Fruit fly (Drosophila melanogaster) whole organism: ENCODE measurements around the gene GstD2.
A peak's percentile ranks its signal among the peaks of the same experiment; 100 is the strongest.

Experiments
- CG8478 ChIP-seq: fragments of >200 bp; optimal IDR thresholded peaks from 2 replicates; lab custom pipeline; 2018; ENCODE audit warnings: inconsistent platforms
- Dll ChIP-seq: fragments of >200 bp; optimal IDR thresholded peaks from 2 replicates; lab custom pipeline; 2017
- EcR ChIP-seq, 2 experiments: fragments of >200 bp; optimal IDR thresholded peaks; 2 replicates each; lab custom pipeline; 2017; ENCODE audit warnings: missing biosample characterization in 2 of 2, missing genetic modification characterization in 2 of 2, missing genetic modification reagents in 2 of 2
- pan ChIP-seq: fragments of >200 bp; optimal IDR thresholded peaks from 2 replicates; lab custom pipeline; 2017
- psq ChIP-seq: fragments of >200 bp; optimal IDR thresholded peaks from 2 replicates; lab custom pipeline; 2017
- usp ChIP-seq: fragments of >200 bp; optimal IDR thresholded peaks from 2 replicates; lab custom pipeline; 2017; ENCODE audit warnings: missing biosample characterization, missing genetic modification characterization, mixed read lengths

Gene GstD2

dm6 chr3R:12375258-12375783, 3.5 kb downstream of the GstD2 start, which contains the start of gene GstD5:
TSS of gene GstD5 (plus strand) at chr3R:12375733.
- no peak for TF ChIP-seq EcR (GFP tag; optimal IDR thresholded peaks at IDR 0.05; lab: Kevin White, UChicago)

- no peak for TF ChIP-seq pan (lab: Kevin White, UChicago)
- TF ChIP-seq usp, result no peak
- TF ChIP-seq Dll (lab: Kevin White, UChicago), result no peak
- TF ChIP-seq CG8478 (lab: Kevin White, UChicago), result no peak
- no peak for TF ChIP-seq psq (lab: Kevin White, UChicago)
- no peak for TF ChIP-seq EcR (GFP tag; optimal IDR thresholded peaks at IDR 0.05; lab: Kevin White, UChicago)
Measured at dm6 chr3R:12376828-12377227, 5.1 kb downstream of the GstD2 start, which contains the start of gene GstD6. TSS of gene GstD6 (plus strand) at chr3R:12377128.

- TF ChIP-seq psq (lab: Kevin White, UChicago), result no peak
- TF ChIP-seq pan (lab: Kevin White, UChicago), result no peak
- TF ChIP-seq Dll (lab: Kevin White, UChicago), result no peak
- no peak for TF ChIP-seq usp
Measured at dm6 chr3R:12378200-12378599, 6.4 kb downstream of the GstD2 start, which contains the start of gene GstD7. TSS of gene GstD7 (plus strand) at chr3R:12378500.

- no peak for TF ChIP-seq pan (lab: Kevin White, UChicago)
- no peak for TF ChIP-seq psq (lab: Kevin White, UChicago)
- no peak for TF ChIP-seq Dll (lab: Kevin White, UChicago)
- no peak for TF ChIP-seq EcR (GFP tag; optimal IDR thresholded peaks at IDR 0.05; lab: Kevin White, UChicago)
- TF ChIP-seq usp, result no peak
- TF ChIP-seq CG8478 (lab: Kevin White, UChicago), result no peak
Measured at dm6 chr3R:12379249-12379648, 7.5 kb downstream of the GstD2 start.

dm6 chr3R:12379708-12380107, 7.9 kb downstream of the GstD2 start, which contains the start of gene GstD8:
TSS of gene GstD8 (plus strand) at chr3R:12380008.
- no peak for TF ChIP-seq pan (lab: Kevin White, UChicago)
- no peak for TF ChIP-seq CG8478 (lab: Kevin White, UChicago)
- TF ChIP-seq usp, result no peak
- no peak for TF ChIP-seq EcR (GFP tag; optimal IDR thresholded peaks at IDR 0.05; lab: Kevin White, UChicago)
- no peak for TF ChIP-seq psq (lab: Kevin White, UChicago)
- TF ChIP-seq Dll (lab: Kevin White, UChicago), result no peak

- no peak for TF ChIP-seq pan (lab: Kevin White, UChicago)
- TF ChIP-seq CG8478 (lab: Kevin White, UChicago), result no peak
- TF ChIP-seq EcR (GFP tag; optimal IDR thresholded peaks at IDR 0.05; lab: Kevin White, UChicago), result peak in 1 of 2 experiments; percentile 95
- TF ChIP-seq Dll (lab: Kevin White, UChicago), result no peak
- no peak for TF ChIP-seq usp
- no peak for TF ChIP-seq psq (lab: Kevin White, UChicago)
Measured at dm6 chr3R:12381130-12381700, 9.4 kb downstream of the GstD2 start.

dm6 chr3R:12382563-12382962, 10.8 kb downstream of the GstD2 start, which contains the start of gene CG10035:
TSS of gene CG10035 (minus strand) at chr3R:12382691.
- TF ChIP-seq EcR (GFP tag; optimal IDR thresholded peaks at IDR 0.05; lab: Kevin White, UChicago) (no peak), CG8478 (lab: Kevin White, UChicago) (no peak), psq (lab: Kevin White, UChicago) (no peak), Dll (lab: Kevin White, UChicago) (no peak), pan (lab: Kevin White, UChicago) (no peak), usp (no peak)

- no peak for TF ChIP-seq usp
- no peak for TF ChIP-seq pan (lab: Kevin White, UChicago)
- no peak for TF ChIP-seq Dll (lab: Kevin White, UChicago)
- TF ChIP-seq CG8478 (lab: Kevin White, UChicago), result no peak
- no peak for TF ChIP-seq psq (lab: Kevin White, UChicago)
- no peak for TF ChIP-seq EcR (GFP tag; optimal IDR thresholded peaks at IDR 0.05; lab: Kevin White, UChicago)
Measured at dm6 chr3R:12383036-12383435, 11.3 kb downstream of the GstD2 start, which contains the start of gene GstD11. TSS of gene GstD11 (plus strand) at chr3R:12383336.

- no peak for TF ChIP-seq EcR (GFP tag; optimal IDR thresholded peaks at IDR 0.05; lab: Kevin White, UChicago)
- no peak for TF ChIP-seq CG8478 (lab: Kevin White, UChicago)
- no peak for TF ChIP-seq pan (lab: Kevin White, UChicago)
- TF ChIP-seq usp, result no peak
Measured at dm6 chr3R:12383784-12384183, 12.0 kb downstream of the GstD2 start.

- TF ChIP-seq pan (lab: Kevin White, UChicago) (no peak), Dll (lab: Kevin White, UChicago) (no peak), psq (lab: Kevin White, UChicago) (no peak), usp (no peak), CG8478 (lab: Kevin White, UChicago) (no peak), EcR (GFP tag; optimal IDR thresholded peaks at IDR 0.05; lab: Kevin White, UChicago) (no peak)
Measured at dm6 chr3R:12384274-12384673, 12.5 kb downstream of the GstD2 start.

dm6 chr3R:12385949-12386348, 14.2 kb downstream of the GstD2 start, which contains the start of gene Sol1:
TSS of gene Sol1 (plus strand) at chr3R:12386249.
- no peak for TF ChIP-seq EcR (GFP tag; optimal IDR thresholded peaks at IDR 0.05; lab: Kevin White, UChicago)
- no peak for TF ChIP-seq usp
- no peak for TF ChIP-seq CG8478 (lab: Kevin White, UChicago)
- TF ChIP-seq Dll (lab: Kevin White, UChicago), result no peak
- TF ChIP-seq psq (lab: Kevin White, UChicago), result no peak
- TF ChIP-seq pan (lab: Kevin White, UChicago), result no peak

dm6 chr3R:12386965-12387364, 15.2 kb downstream of the GstD2 start, which contains the start of gene CG33098:
TSS of gene CG33098 (plus strand) at chr3R:12387188.
- TF ChIP-seq usp (no peak), CG8478 (lab: Kevin White, UChicago) (no peak), psq (lab: Kevin White, UChicago) (no peak), Dll (lab: Kevin White, UChicago) (no peak), EcR (GFP tag; optimal IDR thresholded peaks at IDR 0.05; lab: Kevin White, UChicago) (no peak), pan (lab: Kevin White, UChicago) (no peak)
